Fruit fly (Drosophila melanogaster): ENCODE data around the gene CG14357.

dm6 chr3R:14122347-14122812 is 10.4 kb upstream of the CG14357 start, which contains the start of the genes Abi and twf:
- no peak for TF ChIP-seq psq (optimal IDR thresholded peaks at IDR 0.05)
- no peak for TF ChIP-seq h (optimal IDR thresholded peaks at IDR 0.05)
- TF ChIP-seq insv (optimal IDR thresholded peaks at IDR 0.05) = no peak
- TF ChIP-seq ttk (optimal IDR thresholded peaks at IDR 0.05) = no peak
